Fruit fly (Drosophila melanogaster): ENCODE results near the gene Idgf1.

- no peak for TF ChIP-seq h (optimal IDR thresholded peaks at IDR 0.05)
- TF ChIP-seq ttk (optimal IDR thresholded peaks at IDR 0.05) = no peak
- no peak for TF ChIP-seq Myc (optimal IDR thresholded peaks at IDR 0.05)
Measured at dm6 chr2L:16492617-16493203, 47.6 kb downstream of the Idgf1 start.
